Worm (Caenorhabditis elegans) whole organism, late embryonic: ENCODE results near the gene C13G3.12.

ENCODE experiments used
- ceh-14 ChIP-seq: sonication (generic microtip); optimal IDR thresholded peaks from 2 replicates; lab custom pipeline; 2016; ENCODE audit warnings: missing genotype, missing genetic modification characterization, missing compliant biosample characterization
- ceh-19 ChIP-seq: fragments of 200-800 bp; sonication (Bioruptor generic); optimal IDR thresholded peaks from 2 replicates; lab custom pipeline; 2018; ENCODE audit warnings: mild to moderate bottlenecking, missing genetic modification characterization, missing compliant biosample characterization
- ceh-24 ChIP-seq: sonication (generic microtip); optimal IDR thresholded peaks from 2 replicates; lab custom pipeline; 2016; ENCODE audit warnings: mild to moderate bottlenecking, missing genetic modification characterization, missing compliant biosample characterization
- ceh-30 ChIP-seq: fragments of 150-350 bp; optimal IDR thresholded peaks from 2 replicates; lab custom pipeline; 2014; ENCODE audit warnings: missing biosample characterization, missing genetic modification characterization
- ceh-31 ChIP-seq: sonication (generic microtip); optimal IDR thresholded peaks from 2 replicates; lab custom pipeline; 2016; ENCODE audit warnings: missing genetic modification characterization, missing compliant biosample characterization
- ceh-45 ChIP-seq: fragments of 200-800 bp; sonication (Bioruptor generic); IDR thresholded peaks from 2 replicates; pipeline ENCODE4 v1.3.6; 2022; ENCODE audit warnings: missing genetic modification reagents, missing genetic modification characterization, missing compliant biosample characterization
- ceh-9 ChIP-seq: sonication (generic microtip); optimal IDR thresholded peaks from 2 replicates; lab custom pipeline; 2016; ENCODE audit warnings: mild to moderate bottlenecking, missing genetic modification characterization, inconsistent platforms, missing compliant biosample characterization
- dmd-4 ChIP-seq: sonication (generic microtip); optimal IDR thresholded peaks from 2 replicates; lab custom pipeline; 2016; ENCODE audit warnings: borderline replicate concordance, missing genetic modification characterization, missing compliant biosample characterization
- dve-1 ChIP-seq: sonication (generic microtip); optimal IDR thresholded peaks from 2 replicates; lab custom pipeline; 2017; ENCODE audit warnings: antibody characterized with exemption, mild to moderate bottlenecking, missing genetic modification characterization, missing compliant biosample characterization
- elt-2 ChIP-seq: sonication (generic microtip); optimal IDR thresholded peaks from 2 replicates; lab custom pipeline; 2016; ENCODE audit warnings: missing genetic modification reagents, missing genetic modification characterization, missing compliant biosample characterization
- elt-4 ChIP-seq: sonication (generic microtip); optimal IDR thresholded peaks from 2 replicates; lab custom pipeline; 2016; ENCODE audit warnings: missing genetic modification characterization, missing compliant biosample characterization
- ets-4 ChIP-seq: sonication (generic microtip); optimal IDR thresholded peaks from 2 replicates; lab custom pipeline; 2016; ENCODE audit warnings: missing genetic modification characterization, missing compliant biosample characterization
- fax-1 ChIP-seq: sonication (generic microtip); optimal IDR thresholded peaks from 2 replicates; lab custom pipeline; 2016; ENCODE audit warnings: missing genotype, missing genetic modification characterization, missing compliant biosample characterization
- npax-4 ChIP-seq: sonication (generic microtip); optimal IDR thresholded peaks from 2 replicates; lab custom pipeline; 2016; ENCODE audit warnings: missing genetic modification characterization, missing compliant biosample characterization
- pax-1 ChIP-seq: fragments of 150-350 bp; optimal IDR thresholded peaks from 2 replicates; lab custom pipeline; 2014; ENCODE audit warnings: missing biosample characterization, missing genetic modification characterization
- pha-4 ChIP-seq: fragments of 150-350 bp; optimal IDR thresholded peaks from 2 replicates; lab custom pipeline; 2018; ENCODE audit warnings: missing biosample characterization, missing genetic modification reagents, missing genetic modification characterization
- rnt-1 ChIP-seq: sonication (generic microtip); optimal IDR thresholded peaks from 2 replicates; lab custom pipeline; 2016; ENCODE audit warnings: missing genetic modification characterization, missing compliant biosample characterization
- sdc-2 ChIP-seq: sonication (generic microtip); optimal IDR thresholded peaks from 2 replicates; lab custom pipeline; 2016; ENCODE audit warnings: missing genotype, missing genetic modification characterization, missing compliant biosample characterization
- sox-2 ChIP-seq: fragments of 200-800 bp; sonication (Bioruptor generic); IDR thresholded peaks from 2 replicates; pipeline ENCODE4 v1.3.6; 2022; ENCODE audit warnings: missing genetic modification reagents, missing genetic modification characterization, missing compliant biosample characterization
- tbx-2 ChIP-seq: sonication (generic microtip); optimal IDR thresholded peaks from 2 replicates; lab custom pipeline; 2016; ENCODE audit warnings: missing genetic modification characterization, missing compliant biosample characterization
- tbx-7 ChIP-seq: sonication (generic microtip); optimal IDR thresholded peaks from 2 replicates; lab custom pipeline; 2016; ENCODE audit warnings: missing genotype, missing genetic modification characterization, missing compliant biosample characterization

The C13G3.12 gene

DNA sequence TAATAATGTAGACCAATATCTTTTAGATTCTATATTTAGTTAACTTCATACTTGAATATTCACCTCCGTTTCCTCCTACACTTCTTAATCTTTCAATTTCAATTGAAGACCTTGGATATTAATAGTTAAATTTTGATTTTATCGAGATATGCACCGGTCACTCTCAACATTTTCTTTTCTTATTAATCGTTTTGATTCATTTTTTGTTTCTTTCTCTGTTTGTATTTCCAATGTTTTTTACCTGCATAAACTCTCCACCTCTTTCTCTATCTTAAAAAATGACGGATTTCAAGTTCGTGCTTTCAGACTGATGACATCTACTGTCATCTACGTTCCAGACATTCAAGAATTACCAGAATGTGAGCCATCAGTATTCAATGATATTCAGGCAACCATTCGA is 30.9 kb downstream of the C13G3.12 start, which contains the start of gene frpr-9:
Gene frpr-9 (plus strand): TSS at position 301 of the 400 bp plus-strand sequence.
- TF ChIP-seq ceh-45 (GFP tag; lab: Robert Waterston, UW) (no peak), ceh-14 (tag; lab: Kevin White, UChicago) (no peak), npax-4 (tag; lab: Kevin White, UChicago) (no peak), dve-1 (tag; lab: Kevin White, UChicago) (no peak), sdc-2 (tag; lab: Kevin White, UChicago) (no peak), pax-1 (no peak), elt-2 (tag; lab: Kevin White, UChicago) (no peak), ceh-30 (tag; lab: Kevin White, UChicago) (no peak)

DNA sequence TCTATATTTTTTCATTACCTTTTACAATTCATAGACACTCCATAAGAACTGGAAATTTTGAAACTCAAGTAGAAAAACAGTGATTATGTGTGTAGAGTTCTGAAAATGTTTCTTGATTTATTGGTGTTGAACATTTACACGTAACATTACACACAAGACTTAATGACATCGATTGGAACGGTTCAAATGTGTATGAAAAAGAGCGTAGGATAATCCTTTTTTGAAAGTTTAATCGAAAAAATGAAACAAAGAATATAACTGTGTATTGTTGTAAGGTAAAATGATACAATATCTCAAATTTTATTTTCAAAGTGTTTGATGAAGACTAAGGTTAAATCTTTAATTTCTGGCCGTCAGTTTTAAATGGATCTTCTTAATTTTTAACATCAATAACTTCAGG is 41.6 kb downstream of the C13G3.12 start, which contains the start of gene fig-1:
Gene fig-1 (minus strand): TSS at position 101 of the 400 bp plus-strand sequence.
- TF ChIP-seq elt-4 (tag; lab: Kevin White, UChicago), result no peak
- TF ChIP-seq tbx-7 (tag; lab: Kevin White, UChicago), result no peak
- TF ChIP-seq ceh-9 (tag; lab: Kevin White, UChicago), result no peak
- no peak for TF ChIP-seq sox-2 (GFP tag; lab: Robert Waterston, UW)
- no peak for TF ChIP-seq dmd-4 (tag; lab: Kevin White, UChicago)
- TF ChIP-seq npax-4 (tag; lab: Kevin White, UChicago), result no peak
- TF ChIP-seq ceh-24 (tag; lab: Kevin White, UChicago), result no peak

DNA sequence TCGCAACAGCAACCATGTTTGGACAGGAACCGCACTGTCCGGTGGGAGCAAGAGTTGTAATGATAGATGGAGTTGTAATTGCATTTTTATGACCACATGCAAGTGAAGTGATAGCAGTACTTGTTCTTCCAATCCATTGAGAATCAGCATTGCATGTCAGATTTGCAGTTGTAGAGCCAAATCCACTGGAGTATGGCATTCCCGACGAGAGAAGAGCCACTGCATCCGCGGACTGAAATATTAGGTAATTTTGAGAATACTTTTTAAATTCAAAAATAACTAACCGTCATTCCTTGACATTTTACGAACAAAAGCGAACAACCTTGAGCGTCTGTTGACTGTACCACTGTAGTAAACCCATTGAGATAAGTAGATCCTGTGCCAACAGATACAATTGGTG is 47.6 kb downstream of the C13G3.12 start:
- TF ChIP-seq dmd-4 (tag; lab: Kevin White, UChicago) (no peak), tbx-2 (tag; lab: Kevin White, UChicago) (no peak), pha-4 (tag; lab: Kevin White, UChicago) (no peak), ets-4 (tag; lab: Kevin White, UChicago) (no peak), ceh-19 (no peak), rnt-1 (tag; lab: Kevin White, UChicago) (no peak), fax-1 (tag; lab: Kevin White, UChicago) (no peak), ceh-31 (tag; lab: Kevin White, UChicago) (no peak)
